Worm (Caenorhabditis elegans): ENCODE measurements around the gene fnip-2.

ce11 chrIV:2228678-2229077 lies 6.0 kb downstream of the fnip-2 start:
- no peak for TF ChIP-seq K02D7.2 (tag; optimal IDR thresholded peaks at IDR 0.05)
- TF ChIP-seq che-1 (tag; optimal IDR thresholded peaks at IDR 0.05) = no peak

Data from whole organism, late embryonic.